Fruit fly (Drosophila melanogaster) whole organism, pupa: ENCODE data around the gene CG8661.

Experiments used
- CG10348 ChIP-seq: fragments of 200-800 bp; sonication (Bioruptor generic); IDR thresholded peaks from 2 replicates; pipeline ENCODE4 v1.3.6; 2022; ENCODE audit warnings: missing biosample characterization, missing genetic modification characterization
- CG12605 ChIP-seq: fragments of 200-800 bp; sonication (Bioruptor generic); IDR thresholded peaks from 2 replicates; pipeline ENCODE4 v1.3.6; 2022; ENCODE audit warnings: missing biosample characterization, missing genetic modification characterization
- CG13204 ChIP-seq: fragments of 200-800 bp; sonication (Bioruptor generic); optimal IDR thresholded peaks from 2 replicates; lab custom pipeline; 2018; ENCODE audit warnings: missing biosample characterization, mild to moderate bottlenecking, missing genetic modification characterization, moderate library complexity
- CG14655 ChIP-seq: fragments of 200-800 bp; sonication (Bioruptor generic); optimal IDR thresholded peaks from 3 replicates; lab custom pipeline; 2017; ENCODE audit warnings: mild to moderate bottlenecking, missing biosample characterization, missing genetic modification reagents, missing genetic modification characterization
- CG15710 ChIP-seq: fragments of 200-800 bp; sonication (Bioruptor generic); optimal IDR thresholded peaks from 2 replicates; lab custom pipeline; 2018; ENCODE audit warnings: missing biosample characterization, mild to moderate bottlenecking, missing genetic modification characterization, moderate library complexity
- CG17806 ChIP-seq: fragments of 200-800 bp; sonication (Bioruptor generic); optimal IDR thresholded peaks from 2 replicates; lab custom pipeline; 2018; ENCODE audit warnings: missing biosample characterization, mild to moderate bottlenecking, missing genetic modification characterization, moderate library complexity
- CG32121 ChIP-seq: fragments of 200-800 bp; sonication (Bioruptor generic); IDR thresholded peaks from 2 replicates; pipeline ENCODE4 v1.3.6; 2022; ENCODE audit warnings: missing biosample characterization, missing genetic modification characterization
- CG34367 ChIP-seq: fragments of 200-800 bp; sonication (Bioruptor generic); optimal IDR thresholded peaks from 2 replicates; lab custom pipeline; 2018; ENCODE audit warnings: missing biosample characterization, mild to moderate bottlenecking, missing genetic modification characterization
- CG4496 ChIP-seq: fragments of 200-800 bp; sonication (Bioruptor generic); IDR thresholded peaks from 3 replicates; pipeline ENCODE4 v1.3.6; 2022; ENCODE audit warnings: missing biosample characterization, missing genetic modification characterization
- CG8159 ChIP-seq: fragments of 200-800 bp; sonication (Bioruptor generic); optimal IDR thresholded peaks from 3 replicates; lab custom pipeline; 2018; ENCODE audit warnings: missing biosample characterization, mild to moderate bottlenecking, missing genetic modification characterization, moderate library complexity
- CG8301 ChIP-seq: fragments of 200-800 bp; sonication (Bioruptor generic); optimal IDR thresholded peaks from 2 replicates; lab custom pipeline; 2018; ENCODE audit warnings: missing biosample characterization, mild to moderate bottlenecking, missing genetic modification characterization
- CG9948 ChIP-seq: fragments of 200-800 bp; sonication (Bioruptor generic); optimal IDR thresholded peaks from 2 replicates; lab custom pipeline; 2018; ENCODE audit warnings: missing biosample characterization, mild to moderate bottlenecking, missing genetic modification characterization, moderate library complexity
- D1 ChIP-seq: fragments of 200-800 bp; sonication (Bioruptor generic); optimal IDR thresholded peaks from 2 replicates; lab custom pipeline; 2018; ENCODE audit warnings: missing biosample characterization, mild to moderate bottlenecking, missing genetic modification characterization, moderate library complexity
- EcR ChIP-seq: fragments of 200-800 bp; sonication (Bioruptor generic); optimal IDR thresholded peaks from 3 replicates; lab custom pipeline; 2019; ENCODE audit warnings: missing biosample characterization, missing genetic modification characterization, mild to moderate bottlenecking, moderate library complexity, missing genetic modification reagents
- Ets98B ChIP-seq: fragments of 200-800 bp; sonication (Bioruptor generic); IDR thresholded peaks from 2 replicates; pipeline ENCODE4 v1.3.6; 2022; ENCODE audit warnings: missing biosample characterization, missing genetic modification characterization
- Pif1A ChIP-seq: fragments of 200-800 bp; sonication (Bioruptor generic); optimal IDR thresholded peaks from 3 replicates; lab custom pipeline; 2016; ENCODE audit warnings: missing biosample characterization, missing genetic modification characterization
- Pif1B ChIP-seq: fragments of 200-800 bp; sonication (Bioruptor generic); optimal IDR thresholded peaks from 3 replicates; lab custom pipeline; 2016; ENCODE audit warnings: missing biosample characterization, missing genetic modification characterization
- Snoo ChIP-seq: fragments of 200-800 bp; sonication (Bioruptor generic); optimal IDR thresholded peaks from 3 replicates; lab custom pipeline; 2017; ENCODE audit warnings: missing biosample characterization, mild to moderate bottlenecking, missing genetic modification characterization, inconsistent platforms
- fd96Ca ChIP-seq: fragments of 200-800 bp; sonication (Bioruptor generic); IDR thresholded peaks from 3 replicates; pipeline ENCODE4 v1.3.6; 2022; ENCODE audit warnings: missing biosample characterization, missing genetic modification characterization
- gl ChIP-seq: fragments of 200-800 bp; sonication (Bioruptor generic); optimal IDR thresholded peaks from 2 replicates; lab custom pipeline; 2018; ENCODE audit warnings: missing biosample characterization, mild to moderate bottlenecking, missing genetic modification characterization
- rn ChIP-seq: fragments of 200-800 bp; sonication (Bioruptor generic); IDR thresholded peaks from 2 replicates; pipeline ENCODE4 v1.3.6; 2022; ENCODE audit warnings: missing biosample characterization, missing genetic modification characterization

CG8661 gene

DNA sequence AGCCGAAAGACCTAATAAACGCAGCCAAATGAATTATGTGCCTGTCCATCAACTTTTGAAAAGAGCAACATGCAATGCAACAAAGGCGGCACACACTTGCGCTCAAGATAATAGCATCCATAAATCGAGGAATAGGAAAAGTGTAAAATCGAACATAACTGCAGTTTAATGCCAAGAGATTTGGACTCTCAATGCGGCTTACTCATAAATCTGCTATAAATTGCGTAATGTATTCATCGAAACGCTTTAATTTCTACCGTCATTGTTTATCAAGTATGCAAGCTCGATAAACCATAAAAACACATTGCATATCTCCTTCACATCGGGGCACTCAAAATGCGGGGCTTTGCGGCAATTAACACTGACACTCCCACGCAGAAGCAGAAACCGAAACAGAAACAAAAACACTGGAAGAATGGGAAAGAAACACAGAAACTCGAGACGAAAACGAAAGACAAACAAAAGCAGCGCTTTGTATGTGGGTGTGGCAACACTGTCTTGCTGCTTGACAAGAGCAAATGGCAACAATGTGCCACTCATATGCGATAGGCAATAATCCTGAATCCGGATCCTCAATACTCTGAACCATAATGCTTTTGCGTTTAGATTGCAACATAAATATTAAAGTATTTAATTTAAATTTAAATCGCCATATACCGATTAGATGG is 13.8 kb upstream of the CG8661 start:
- peak; percentile 50 for TF ChIP-seq CG34367 (tag; lab: Kevin White, UChicago)
- TF ChIP-seq CG12605 (GFP tag; lab: Robert Waterston, UW): peak; percentile 54; the same call in 1 of the 2 replicates
- no peak for TF ChIP-seq D1 (tag; lab: Kevin White, UChicago)
- TF ChIP-seq EcR (GFP tag; lab: Kevin White, UChicago): no peak
- TF ChIP-seq CG15710: peak; percentile 34
- TF ChIP-seq CG9948 (tag; lab: Kevin White, UChicago): peak; percentile 41
- no peak for TF ChIP-seq gl
- peak; percentile 33 for TF ChIP-seq CG14655 (GFP tag; lab: Kevin White, UChicago)
- TF ChIP-seq Pif1A (GFP tag; lab: Kevin White, UChicago): peak; percentile 31
- peak; percentile 41 for TF ChIP-seq CG8301 (tag; lab: Kevin White, UChicago)
- no peak for TF ChIP-seq Snoo (tag; lab: Kevin White, UChicago)
- peak; percentile 27 for TF ChIP-seq CG8159 (tag; lab: Kevin White, UChicago)
- peak; percentile 75 for TF ChIP-seq fd96Ca (GFP tag; lab: Robert Waterston, UW)
- TF ChIP-seq Pif1B (GFP tag; lab: Kevin White, UChicago): no peak
- TF ChIP-seq CG10348 (GFP tag; lab: Robert Waterston, UW): no peak
- TF ChIP-seq CG13204 (GFP tag; lab: Kevin White, UChicago): no peak
- TF ChIP-seq CG32121: peak; percentile 79
- TF ChIP-seq CG17806: peak; percentile 40
- TF ChIP-seq rn: no peak
- peak; percentile 74 for TF ChIP-seq Ets98B (GFP tag; lab: Robert Waterston, UW)
- TF ChIP-seq CG4496 (GFP tag; lab: Robert Waterston, UW): peak; percentile 89
- TF ChIP-seq, all 21 proteins: peak for 13

- peak; percentile 57 for TF ChIP-seq CG8159 (tag; lab: Kevin White, UChicago)
- TF ChIP-seq EcR (GFP tag; lab: Kevin White, UChicago): no peak
- no peak for TF ChIP-seq CG13204 (GFP tag; lab: Kevin White, UChicago)
- peak; percentile 80 for TF ChIP-seq CG4496 (GFP tag; lab: Robert Waterston, UW)
- peak; percentile 73 for TF ChIP-seq CG14655 (GFP tag; lab: Kevin White, UChicago)
- TF ChIP-seq Pif1B (GFP tag; lab: Kevin White, UChicago): peak; percentile 79
- TF ChIP-seq Snoo (tag; lab: Kevin White, UChicago): peak; percentile 82
- TF ChIP-seq rn: peak; percentile 52; the same call in 1 of the 2 replicates
- TF ChIP-seq CG34367 (tag; lab: Kevin White, UChicago): peak; percentile 54
- peak; percentile 47; the same call in 1 of the 2 replicates for TF ChIP-seq CG12605 (GFP tag; lab: Robert Waterston, UW)
- peak; percentile 39; the same call in 1 of the 2 replicates for TF ChIP-seq CG10348 (GFP tag; lab: Robert Waterston, UW)
- peak; percentile 87 for TF ChIP-seq fd96Ca (GFP tag; lab: Robert Waterston, UW)
- TF ChIP-seq D1 (tag; lab: Kevin White, UChicago): peak; percentile 50
- peak; percentile 25 for TF ChIP-seq Ets98B (GFP tag; lab: Robert Waterston, UW)
- peak; percentile 55 for TF ChIP-seq CG15710
- TF ChIP-seq CG9948 (tag; lab: Kevin White, UChicago): peak; percentile 62
- TF ChIP-seq CG8301 (tag; lab: Kevin White, UChicago): peak; percentile 71
- TF ChIP-seq gl: no peak
- peak; percentile 45 for TF ChIP-seq CG17806
- TF ChIP-seq Pif1A (GFP tag; lab: Kevin White, UChicago): peak; percentile 84
- peak; percentile 74 for TF ChIP-seq CG32121
Measured at dm6 chrX:17297070-17297689, 12.9 kb upstream of the CG8661 start.

- TF ChIP-seq Ets98B (GFP tag; lab: Robert Waterston, UW): peak; percentile 8; the same call in 1 of the 2 replicates
- no peak for TF ChIP-seq D1 (tag; lab: Kevin White, UChicago)
- TF ChIP-seq EcR (GFP tag; lab: Kevin White, UChicago): peak; percentile 60
Measured at dm6 chrX:17296283-17297069, 12.2 kb upstream of the CG8661 start.

dm6 chrX:17294979-17295378 is 10.7 kb upstream of the CG8661 start:
- TF ChIP-seq CG13204 (GFP tag; lab: Kevin White, UChicago) (no peak), CG9948 (tag; lab: Kevin White, UChicago) (no peak), CG8301 (tag; lab: Kevin White, UChicago) (no peak), D1 (tag; lab: Kevin White, UChicago) (no peak), rn (no peak), Pif1B (GFP tag; lab: Kevin White, UChicago) (no peak), CG4496 (GFP tag; lab: Robert Waterston, UW) (peak; percentile 71), Snoo (tag; lab: Kevin White, UChicago) (no peak), EcR (GFP tag; lab: Kevin White, UChicago) (no peak), CG12605 (GFP tag; lab: Robert Waterston, UW) (no peak), CG32121 (no peak), CG17806 (no peak), fd96Ca (GFP tag; lab: Robert Waterston, UW) (0 out of 3 replicates have a peak, but pooled peaks have one; percentile 17), Ets98B (GFP tag; lab: Robert Waterston, UW) (peak; percentile 31; the same call in 1 of the 2 replicates), Pif1A (GFP tag; lab: Kevin White, UChicago) (no peak), gl (no peak), CG8159 (tag; lab: Kevin White, UChicago) (no peak)
